Fruit fly (Drosophila melanogaster) whole organism, adult: Measurements from ENCODE around the gene CG31200.

Experiments used
- CG11617 ChIP-seq: fragments of 200-800 bp; sonication (Bioruptor generic); optimal IDR thresholded peaks from 2 replicates; lab custom pipeline; 2017; ENCODE audit warnings: mild to moderate bottlenecking, missing biosample characterization, missing genetic modification reagents, missing genetic modification characterization
- CG12768 ChIP-seq: fragments of 200-800 bp; sonication (Bioruptor generic); optimal IDR thresholded peaks from 2 replicates; lab custom pipeline; 2017; ENCODE audit warnings: missing biosample characterization, missing genetic modification characterization, mild to moderate bottlenecking, moderate library complexity, missing genetic modification reagents
- CG5204 ChIP-seq: fragments of 200-800 bp; sonication (Bioruptor generic); optimal IDR thresholded peaks from 2 replicates; lab custom pipeline; 2016; ENCODE audit warnings: missing biosample characterization, missing genetic modification characterization
- CG7101 ChIP-seq: fragments of 200-800 bp; sonication (Bioruptor generic); optimal IDR thresholded peaks from 2 replicates; lab custom pipeline; 2018; ENCODE audit warnings: missing biosample characterization, mild to moderate bottlenecking, missing genetic modification characterization, moderate library complexity
- Crg-1 ChIP-seq: fragments of 200-800 bp; sonication (Bioruptor generic); optimal IDR thresholded peaks from 2 replicates; lab custom pipeline; 2016; ENCODE audit warnings: missing biosample characterization, missing genetic modification characterization
- Hr96 ChIP-seq: fragments of 200-800 bp; sonication (Bioruptor generic); optimal IDR thresholded peaks from 2 replicates; lab custom pipeline; 2016; ENCODE audit warnings: missing biosample characterization, missing genetic modification characterization
- bab1 ChIP-seq: fragments of 200-800 bp; sonication (Bioruptor generic); optimal IDR thresholded peaks from 3 replicates; lab custom pipeline; 2019; ENCODE audit warnings: missing biosample characterization, mild to moderate bottlenecking, missing genetic modification characterization, moderate library complexity
- cic ChIP-seq: fragments of 200-800 bp; sonication (Bioruptor generic); optimal IDR thresholded peaks from 2 replicates; lab custom pipeline; 2017; ENCODE audit warnings: missing biosample characterization, mild to moderate bottlenecking, missing genetic modification characterization, moderate library complexity
- kay ChIP-seq: fragments of 200-800 bp; sonication (Bioruptor generic); peaks from one replicate; lab custom pipeline; 2016; ENCODE audit warnings: missing biosample characterization, missing genetic modification characterization, borderline replicate concordance
- ovo ChIP-seq: fragments of 200-800 bp; sonication (Bioruptor generic); optimal IDR thresholded peaks from 2 replicates; lab custom pipeline; 2016; ENCODE audit warnings: missing biosample characterization, missing genetic modification characterization
- pad ChIP-seq: fragments of 200-800 bp; sonication (Bioruptor generic); optimal IDR thresholded peaks from 3 replicates; lab custom pipeline; 2017; ENCODE audit warnings: missing biosample characterization, missing genetic modification characterization, mild to moderate bottlenecking, moderate library complexity, missing genetic modification reagents

DNA sequence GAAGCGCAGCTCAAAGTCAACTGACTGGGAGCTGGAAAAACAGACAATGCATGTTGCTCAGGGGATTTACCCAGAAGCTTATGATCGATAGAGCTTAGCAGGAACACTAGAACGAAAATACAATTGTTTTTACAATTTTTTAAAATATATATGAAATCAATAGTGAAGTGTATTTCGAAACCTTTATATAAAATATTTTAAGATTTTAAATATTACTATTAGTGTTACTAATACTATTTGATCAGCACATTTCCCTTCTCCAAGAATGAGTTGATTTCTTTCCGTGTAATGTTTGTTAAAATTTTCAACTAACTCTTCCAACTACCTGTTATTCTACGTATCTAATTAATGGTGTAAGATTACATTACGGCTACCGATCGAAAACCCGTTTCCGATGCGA, 1.4 kb downstream of the CG31200 start, which contains the start of gene CG31199:
- no peak for TF ChIP-seq kay (GFP tag; lab: Kevin White, UChicago)
- no peak for TF ChIP-seq pad (GFP tag; lab: Kevin White, UChicago)
- no peak for TF ChIP-seq cic (GFP tag; lab: Kevin White, UChicago)
- TF ChIP-seq CG12768, result no peak
- no peak for TF ChIP-seq CG5204 (GFP tag; lab: Kevin White, UChicago)
- TF ChIP-seq ovo (GFP tag; lab: Kevin White, UChicago), result no peak
- TF ChIP-seq Crg-1 (GFP tag; lab: Kevin White, UChicago), result no peak
- no peak for TF ChIP-seq CG7101
- TF ChIP-seq CG11617, result no peak
- TF ChIP-seq Hr96 (GFP tag; lab: Kevin White, UChicago), result no peak
- TF ChIP-seq bab1 (GFP tag; lab: Kevin White, UChicago), result no peak
